Fruit fly (Drosophila melanogaster): Measurements from ENCODE around the gene Hmgcr.

Gene Hmgcr

dm6 chr3R:23709508-23710208 is 23.5 kb upstream of the Hmgcr start, which contains the start of gene CG10301 (continued):
- TF ChIP-seq HLH4C (GFP tag; IDR thresholded peaks at IDR 0.05; ENCODE audit: partially characterized antibody) = no peak
- no peak for TF ChIP-seq CG6175 (GFP tag; IDR thresholded peaks at IDR 0.05)
- no peak for TF ChIP-seq her (GFP tag; optimal IDR thresholded peaks at IDR 0.05)
- peak; percentile 1 for TF ChIP-seq CG5180 (GFP tag; optimal IDR thresholded peaks at IDR 0.05)
- peak; percentile 10 for TF ChIP-seq wek (GFP tag; optimal IDR thresholded peaks at IDR 0.05)
- TF ChIP-seq zen (tag; optimal IDR thresholded peaks at IDR 0.05) = peak; percentile 84
- no peak for TF ChIP-seq salm (tag; optimal IDR thresholded peaks at IDR 0.05)
- no peak for TF ChIP-seq Lim3 (GFP tag; IDR thresholded peaks at IDR 0.05)
- peak; percentile 40 for TF ChIP-seq Lhr (GFP tag; optimal IDR thresholded peaks at IDR 0.05)
- no peak for TF ChIP-seq Kr (GFP tag; optimal IDR thresholded peaks at IDR 0.05)
- peak; percentile 47 for TF ChIP-seq Hr3 (GFP tag; optimal IDR thresholded peaks at IDR 0.05)
- no peak for TF ChIP-seq CG14014 (GFP tag; IDR thresholded peaks at IDR 0.05)
- TF ChIP-seq CG4404 (GFP tag; IDR thresholded peaks at IDR 0.05) = peak; percentile 84
- no peak for TF ChIP-seq trh (GFP tag; optimal IDR thresholded peaks at IDR 0.05)
- peak; percentile 46; the same call in 1 of the 2 replicates for TF ChIP-seq CG1024 (GFP tag; IDR thresholded peaks at IDR 0.05)
- no peak for TF ChIP-seq fu2 (GFP tag; optimal IDR thresholded peaks at IDR 0.05)
- peak; percentile 54 for TF ChIP-seq CG2202 (tag; optimal IDR thresholded peaks at IDR 0.05)
- peak; percentile 45 for TF ChIP-seq CG17385 (GFP tag; optimal IDR thresholded peaks at IDR 0.05)
- peak; percentile 60 for TF ChIP-seq CG13424 (tag; optimal IDR thresholded peaks at IDR 0.05)
- TF ChIP-seq Atf6 (GFP tag; IDR thresholded peaks at IDR 0.05) = no peak
- peak; percentile 48 for TF ChIP-seq peb (GFP tag; IDR thresholded peaks at IDR 0.05)
- TF ChIP-seq CG31365 (tag; optimal IDR thresholded peaks at IDR 0.05) = no peak
- no peak for TF ChIP-seq CG7745 (tag; optimal IDR thresholded peaks at IDR 0.05)
- peak; percentile 67 for TF ChIP-seq CG4820 (GFP tag; optimal IDR thresholded peaks at IDR 0.05)
- peak; percentile 41 for TF ChIP-seq CG8089 (GFP tag; optimal IDR thresholded peaks at IDR 0.05)
- no peak for TF ChIP-seq Poxn (GFP tag; IDR thresholded peaks at IDR 0.05)
- no peak for TF ChIP-seq HmgZ (tag; optimal IDR thresholded peaks at IDR 0.05)
- no peak for TF ChIP-seq pfk (GFP tag; optimal IDR thresholded peaks at IDR 0.05)
- no peak for TF ChIP-seq gce (GFP tag; IDR thresholded peaks at IDR 0.05)
- TF ChIP-seq sr (GFP tag; IDR thresholded peaks at IDR 0.05) = no peak
- TF ChIP-seq dysf (GFP tag; IDR thresholded peaks at IDR 0.05) = peak; percentile 62; the same call in 2 of the 3 replicates
- peak; percentile 47 for TF ChIP-seq CG5245 (GFP tag; optimal IDR thresholded peaks at IDR 0.05)
- TF ChIP-seq sim (GFP tag; IDR thresholded peaks at IDR 0.05) = peak; percentile 31; the same call in 1 of the 2 replicates
- no peak for TF ChIP-seq knrl (GFP tag; IDR thresholded peaks at IDR 0.05; ENCODE audit: partially characterized antibody)
- TF ChIP-seq onecut (GFP tag; IDR thresholded peaks at IDR 0.05) = peak; percentile 50; the same call in 1 of the 2 replicates
- TF ChIP-seq disco-r (GFP tag; optimal IDR thresholded peaks at IDR 0.05) = no peak
- TF ChIP-seq bbx (GFP tag; IDR thresholded peaks at IDR 0.05; ENCODE audit: partially characterized antibody) = no peak
- peak; percentile 66 for TF ChIP-seq CG1602 (GFP tag; optimal IDR thresholded peaks at IDR 0.05)
- TF ChIP-seq D19A (tag; optimal IDR thresholded peaks at IDR 0.05) = peak; percentile 67
- no peak for TF ChIP-seq ham (GFP tag; IDR thresholded peaks at IDR 0.05)
- TF ChIP-seq dpn (GFP tag; optimal IDR thresholded peaks at IDR 0.05) = peak; percentile 32 to 49
- TF ChIP-seq slbo (GFP tag; IDR thresholded peaks at IDR 0.05) = peak; percentile 27; the same call in 1 of the 2 replicates
- no peak for TF ChIP-seq Opbp (GFP tag; IDR thresholded peaks at IDR 0.05; ENCODE audit: partially characterized antibody)
- TF ChIP-seq PHDP (tag; optimal IDR thresholded peaks at IDR 0.05) = peak; percentile 37
- peak; percentile 21 for TF ChIP-seq stwl (tag; optimal IDR thresholded peaks at IDR 0.05)
- no peak for TF ChIP-seq Meics (GFP tag; optimal IDR thresholded peaks at IDR 0.05)
- TF ChIP-seq Ssrp (tag; optimal IDR thresholded peaks at IDR 0.05) = peak; percentile 66
- no peak for TF ChIP-seq cwo (GFP tag; optimal IDR thresholded peaks at IDR 0.05)
- peak; percentile 81 for TF ChIP-seq zf30C (GFP tag; optimal IDR thresholded peaks at IDR 0.05)
- TF ChIP-seq Antp (GFP tag; optimal IDR thresholded peaks at IDR 0.05) = no peak
